Worm (Caenorhabditis elegans): ENCODE results near the gene B0416.11.

DNA sequence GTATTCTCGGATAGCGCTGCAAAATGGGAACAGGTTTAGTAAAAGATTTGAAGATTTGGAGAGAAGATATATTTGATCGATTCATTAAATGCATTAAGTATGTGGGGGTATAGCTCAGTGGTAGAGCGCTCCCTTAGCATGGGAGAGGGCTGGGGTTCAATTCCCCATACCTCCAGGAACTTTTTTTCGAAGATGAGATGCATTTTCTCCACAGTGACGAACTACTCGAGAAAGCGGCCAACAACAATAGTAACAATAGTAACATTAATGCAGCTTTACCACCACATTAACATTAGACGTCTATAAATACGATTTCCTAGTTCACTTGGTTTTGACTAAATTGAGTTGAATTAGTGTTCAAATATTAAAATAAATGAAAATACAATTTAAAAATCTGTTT, 45.2 kb downstream of the B0416.11 start:
- TF ChIP-seq tbx-8 (GFP tag; optimal IDR thresholded peaks at IDR 0.05) (no peak), snpc-4 (tag; optimal IDR thresholded peaks at IDR 0.05) (no peak), lsy-2 (tag; optimal IDR thresholded peaks at IDR 0.05) (no peak)
